Worm (Caenorhabditis elegans) whole organism, young adult: ENCODE results near the gene T07D3.4.

ENCODE experiments used
- B0261.1 ChIP-seq: sonication (generic microtip); optimal IDR thresholded peaks from 2 replicates; lab custom pipeline; 2016; ENCODE audit warnings: mild to moderate bottlenecking, missing genetic modification characterization, moderate library complexity, missing compliant biosample characterization
- C06A6.2 ChIP-seq: fragments of 200-800 bp; sonication (Bioruptor generic); conservative IDR thresholded peaks from 2 replicates; pipeline ENCODE4 v1.3.6; 2022; ENCODE audit warnings: missing genetic modification characterization, missing compliant biosample characterization
- C17E4.6 ChIP-seq: fragments of 200-800 bp; sonication (Bioruptor generic); IDR thresholded peaks from 2 replicates; pipeline ENCODE4 v1.3.6; 2022; ENCODE audit warnings: missing genetic modification reagents, missing genetic modification characterization, missing compliant biosample characterization
- F39B2.1 ChIP-seq: fragments of 200-800 bp; sonication (Bioruptor generic); IDR thresholded peaks from 2 replicates; pipeline ENCODE4 v1.3.6; 2022; ENCODE audit warnings: missing genetic modification reagents, missing genetic modification characterization, missing compliant biosample characterization
- F49E8.2 ChIP-seq: sonication (generic microtip); optimal IDR thresholded peaks from 3 replicates; lab custom pipeline; 2017; ENCODE audit warnings: missing genetic modification characterization, mild to moderate bottlenecking, missing compliant biosample characterization, antibody characterized with exemption, moderate library complexity; ENCODE audit not compliant: insufficient read depth
- F52B5.7 ChIP-seq: sonication (generic microtip); optimal IDR thresholded peaks from 2 replicates; lab custom pipeline; 2016; ENCODE audit warnings: mild to moderate bottlenecking, missing genetic modification characterization, missing compliant biosample characterization
- K11D2.4 ChIP-seq: fragments of 200-800 bp; sonication (Bioruptor generic); IDR thresholded peaks from 2 replicates; pipeline ENCODE4 v1.3.6; 2022; ENCODE audit warnings: missing genetic modification reagents, missing genetic modification characterization, missing compliant biosample characterization
- T07F8.4 ChIP-seq: sonication (generic microtip); optimal IDR thresholded peaks from 2 replicates; lab custom pipeline; 2016; ENCODE audit warnings: mild to moderate bottlenecking, missing genetic modification characterization, moderate library complexity, missing compliant biosample characterization
- Y53F4B.3 ChIP-seq: fragments of 200-800 bp; sonication (Bioruptor generic); IDR thresholded peaks from 2 replicates; pipeline ENCODE4 v1.3.6; 2022; ENCODE audit warnings: missing genetic modification reagents, missing genetic modification characterization, missing compliant biosample characterization
- Y53G8AR.9 ChIP-seq: fragments of 200-800 bp; sonication (Bioruptor generic); conservative IDR thresholded peaks from 2 replicates; pipeline ENCODE4 v1.3.6; 2022; ENCODE audit warnings: missing genetic modification reagents, missing genetic modification characterization, missing compliant biosample characterization
- Y95B8A.8 ChIP-seq: fragments of 200-800 bp; sonication (Bioruptor generic); IDR thresholded peaks from 2 replicates; pipeline ENCODE4 v1.3.6; 2022; ENCODE audit warnings: missing genetic modification reagents, missing genetic modification characterization, missing compliant biosample characterization
- atf-7 ChIP-seq: sonication (generic microtip); optimal IDR thresholded peaks from 2 replicates; lab custom pipeline; 2017; ENCODE audit warnings: mild to moderate bottlenecking, missing genetic modification characterization, missing compliant biosample characterization
- athp-1 ChIP-seq: sonication (generic microtip); optimal IDR thresholded peaks from 2 replicates; lab custom pipeline; 2017; ENCODE audit warnings: mild to moderate bottlenecking, missing genetic modification characterization, missing compliant biosample characterization
- attf-3 ChIP-seq: fragments of 200-800 bp; sonication (Bioruptor generic); conservative IDR thresholded peaks from 2 replicates; pipeline ENCODE4 v1.3.6; 2022; ENCODE audit warnings: missing genetic modification reagents, missing genetic modification characterization, missing compliant biosample characterization
- attf-6 ChIP-seq: fragments of 200-800 bp; sonication (Bioruptor generic); IDR thresholded peaks from 2 replicates; pipeline ENCODE4 v1.3.6; 2022; ENCODE audit warnings: missing genetic modification reagents, missing genetic modification characterization, missing compliant biosample characterization
- bed-1 ChIP-seq: fragments of 200-800 bp; sonication (Bioruptor generic); IDR thresholded peaks from 2 replicates; pipeline ENCODE4 v1.3.6; 2022; ENCODE audit warnings: missing genetic modification reagents, missing genetic modification characterization, missing compliant biosample characterization
- bed-2 ChIP-seq: fragments of 200-800 bp; sonication (Bioruptor generic); IDR thresholded peaks from 2 replicates; pipeline ENCODE4 v1.3.6; 2022; ENCODE audit warnings: missing genetic modification reagents, missing genetic modification characterization, missing compliant biosample characterization
- ccch-3 ChIP-seq: fragments of 200-800 bp; sonication (Bioruptor generic); optimal IDR thresholded peaks from 2 replicates; lab custom pipeline; 2018; ENCODE audit warnings: mild to moderate bottlenecking, missing genetic modification characterization, missing compliant biosample characterization
- cebp-1 ChIP-seq, 2 experiments: fragments of 200-800 bp in 1 of 2; sonication (Bioruptor generic) in 1 of 2; sonication (generic microtip) in 1 of 2; IDR thresholded peaks in 1 of 2; optimal IDR thresholded peaks in 1 of 2; 2 replicates each; pipeline versions ENCODE4 v1.3.6 to Lab custom; 2017 to 2022; ENCODE audit warnings: missing compliant biosample characterization in 2 of 2, missing genetic modification characterization in 2 of 2, mild to moderate bottlenecking in 1 of 2, missing genetic modification reagents in 1 of 2, moderate library complexity in 1 of 2
- cebp-2 ChIP-seq: fragments of 200-800 bp; sonication (Bioruptor generic); IDR thresholded peaks from 2 replicates; pipeline ENCODE4 v1.3.6; 2022; ENCODE audit warnings: missing genetic modification characterization, missing compliant biosample characterization
- ceh-27 ChIP-seq: fragments of 200-800 bp; sonication (Bioruptor generic); optimal IDR thresholded peaks from 2 replicates; lab custom pipeline; 2018; ENCODE audit warnings: mild to moderate bottlenecking, missing genetic modification characterization, moderate library complexity, missing compliant biosample characterization
- egrh-3 ChIP-seq: fragments of 200-800 bp; sonication (Bioruptor generic); IDR thresholded peaks from 2 replicates; pipeline ENCODE4 v1.3.6; 2022; ENCODE audit warnings: missing genetic modification reagents, missing genetic modification characterization, missing compliant biosample characterization
- ets-4 ChIP-seq: fragments of 200-800 bp; sonication (Bioruptor generic); optimal IDR thresholded peaks from 2 replicates; lab custom pipeline; 2018; ENCODE audit warnings: mild to moderate bottlenecking, missing genetic modification characterization, missing compliant biosample characterization
- hsf-1 ChIP-seq: fragments of 200-800 bp; sonication (Bioruptor generic); IDR thresholded peaks from 2 replicates; pipeline ENCODE4 v1.3.6; 2022; ENCODE audit warnings: missing genetic modification reagents, missing genetic modification characterization, missing compliant biosample characterization
- lag-1 ChIP-seq: fragments of 200-800 bp; sonication (Bioruptor generic); IDR thresholded peaks from 2 replicates; pipeline ENCODE4 v1.3.6; 2022; ENCODE audit warnings: missing genetic modification reagents, missing genetic modification characterization, missing compliant biosample characterization
- lin-35 ChIP-seq, 3 experiments: fragments of 150-350 bp in 2 of 3; sonication (generic microtip) in 1 of 3; optimal IDR thresholded peaks; 2 replicates each; lab custom pipeline; 2014 to 2018; ENCODE audit warnings: missing biosample characterization in 3 of 3, missing genetic modification characterization in 3 of 3, missing genetic modification reagents in 3 of 3
- lir-1 ChIP-seq: fragments of 200-800 bp; sonication (Bioruptor generic); conservative IDR thresholded peaks from 2 replicates; pipeline ENCODE4 v1.3.6; 2022; ENCODE audit warnings: missing genetic modification reagents, missing genetic modification characterization, missing compliant biosample characterization
- madf-8 ChIP-seq: fragments of 200-800 bp; sonication (Bioruptor generic); conservative IDR thresholded peaks from 2 replicates; pipeline ENCODE4 v1.3.6; 2022; ENCODE audit warnings: missing genetic modification reagents, missing genetic modification characterization, missing compliant biosample characterization
- mes-4 ChIP-seq: sonication (generic microtip); optimal IDR thresholded peaks from 2 replicates; lab custom pipeline; 2016; ENCODE audit warnings: missing genotype, missing genetic modification characterization, missing compliant biosample characterization
- nhr-80 ChIP-seq: sonication (generic microtip); optimal IDR thresholded peaks from 2 replicates; lab custom pipeline; 2016; ENCODE audit warnings: missing genetic modification characterization, missing compliant biosample characterization
- pbrm-1 ChIP-seq: fragments of 200-800 bp; sonication (Bioruptor generic); IDR thresholded peaks from 2 replicates; pipeline ENCODE4 v1.3.6; 2022; ENCODE audit warnings: missing genetic modification reagents, missing genetic modification characterization, missing compliant biosample characterization
- rcor-1 ChIP-seq: fragments of 200-800 bp; sonication (Bioruptor generic); IDR thresholded peaks from 2 replicates; pipeline ENCODE4 v1.3.6; 2022; ENCODE audit warnings: missing genetic modification reagents, missing genetic modification characterization, missing compliant biosample characterization
- sdz-38 ChIP-seq: sonication (generic microtip); optimal IDR thresholded peaks from 2 replicates; lab custom pipeline; 2016; ENCODE audit warnings: missing genotype, missing genetic modification characterization, missing compliant biosample characterization
- sea-2 ChIP-seq: fragments of 200-800 bp; sonication (Bioruptor generic); IDR thresholded peaks from 2 replicates; pipeline ENCODE4 v1.3.6; 2022; ENCODE audit warnings: missing genetic modification characterization, missing compliant biosample characterization
- xnd-1 ChIP-seq: sonication (generic microtip); optimal IDR thresholded peaks from 2 replicates; lab custom pipeline; 2016; ENCODE audit warnings: missing genotype, missing genetic modification reagents, missing genetic modification characterization, missing compliant biosample characterization
- zim-3 ChIP-seq: sonication (generic microtip); optimal IDR thresholded peaks from 2 replicates; lab custom pipeline; 2017; ENCODE audit warnings: mild to moderate bottlenecking, missing genetic modification characterization, moderate library complexity, missing compliant biosample characterization

The T07D3.4 gene

DNA sequence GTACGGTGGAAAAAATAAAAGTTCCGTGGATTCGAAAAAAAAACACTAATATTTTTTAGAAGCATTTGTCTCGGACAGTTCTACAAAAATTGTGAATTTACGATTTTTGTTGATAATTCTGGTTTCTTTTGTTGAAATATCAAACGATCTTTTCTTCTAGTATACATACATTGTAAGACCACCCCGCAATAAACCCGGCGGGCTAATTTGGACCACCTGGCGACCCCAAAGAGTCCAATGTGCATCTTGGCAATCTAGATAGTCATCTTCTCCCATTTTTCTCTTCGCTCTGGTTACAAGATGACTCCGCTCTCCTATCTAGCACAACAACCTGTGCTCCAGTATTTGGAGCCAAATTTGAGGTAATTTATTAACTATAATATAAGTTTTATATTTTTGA, 27.7 kb downstream of the T07D3.4 start, which contains the start of gene fbxc-29:
fbxc-29 (plus strand) TSS at position 301 of the 400 bp plus-strand sequence.
- no peak for TF ChIP-seq Y53G8AR.9
- TF ChIP-seq Y53F4B.3, result no peak
- TF ChIP-seq lir-1, result no peak
- no peak for TF ChIP-seq rcor-1 (GFP tag; lab: Robert Waterston, UW)
- TF ChIP-seq egrh-3, result no peak
- TF ChIP-seq mes-4 (tag; lab: Kevin White, UChicago), result no peak
- TF ChIP-seq F39B2.1 (GFP tag; lab: Robert Waterston, UW), result no peak
- TF ChIP-seq ceh-27 (GFP tag; lab: Kevin White, UChicago), result no peak
- no peak for TF ChIP-seq sdz-38 (tag; lab: Kevin White, UChicago)
- no peak for TF ChIP-seq C06A6.2
- TF ChIP-seq K11D2.4 (GFP tag; lab: Robert Waterston, UW), result no peak
- no peak for TF ChIP-seq athp-1 (tag; lab: Kevin White, UChicago)

DNA sequence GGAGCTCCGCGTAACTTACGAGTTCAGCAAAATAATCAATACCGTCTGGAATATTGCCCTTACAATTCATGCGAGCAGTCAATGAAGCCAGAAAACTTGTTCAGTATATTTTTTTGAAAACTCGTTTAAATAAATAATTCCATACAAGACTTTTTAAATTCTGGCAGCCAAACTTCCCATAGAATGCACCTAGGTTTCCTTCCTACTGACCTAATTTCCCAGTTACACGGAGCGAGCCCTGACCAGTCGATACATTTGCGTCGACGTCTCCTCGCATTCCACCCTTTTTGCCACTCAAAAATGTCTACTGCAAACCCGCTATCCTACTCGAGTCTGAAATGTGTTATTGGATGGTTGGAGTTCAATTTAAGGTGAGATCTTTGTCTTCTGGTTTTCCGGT, 29.2 kb downstream of the T07D3.4 start, which contains the start of gene fbxc-30:
fbxc-30 (plus strand) TSS at position 301 of the 400 bp plus-strand sequence.
- no peak for TF ChIP-seq hsf-1 (GFP tag; lab: Robert Waterston, UW)
- no peak for TF ChIP-seq C17E4.6 (GFP tag; lab: Robert Waterston, UW)
- TF ChIP-seq bed-1, result no peak
- TF ChIP-seq pbrm-1 (GFP tag; lab: Robert Waterston, UW), result no peak
- TF ChIP-seq cebp-1 (GFP tag; IDR thresholded peaks at IDR 0.05; lab: Robert Waterston, UW), result no peak
- no peak for TF ChIP-seq cebp-1 (tag; optimal IDR thresholded peaks at IDR 0.05; lab: Kevin White, UChicago)
- TF ChIP-seq lag-1 (GFP tag; lab: Robert Waterston, UW), result no peak
- TF ChIP-seq atf-7, result no peak
- TF ChIP-seq B0261.1, result no peak
- TF ChIP-seq rcor-1 (GFP tag; lab: Robert Waterston, UW), result no peak
- TF ChIP-seq attf-3, result no peak
- no peak for TF ChIP-seq F49E8.2 (tag; lab: Kevin White, UChicago)
- TF ChIP-seq, all 124 proteins: peak for 0

ce11 chrII:920326-920725, 32.2 kb downstream of the T07D3.4 start:
- TF ChIP-seq cebp-1 (GFP tag; IDR thresholded peaks at IDR 0.05; lab: Robert Waterston, UW), result no peak
- no peak for TF ChIP-seq cebp-1 (tag; optimal IDR thresholded peaks at IDR 0.05; lab: Kevin White, UChicago)
- TF ChIP-seq xnd-1 (tag; lab: Kevin White, UChicago), result no peak
- TF ChIP-seq ccch-3 (GFP tag; lab: Kevin White, UChicago), result no peak
- no peak for TF ChIP-seq egrh-3
- no peak for TF ChIP-seq sea-2
- TF ChIP-seq, all 124 proteins: peak for 0

- TF ChIP-seq nhr-80 (tag; lab: Kevin White, UChicago) (peak; percentile 44), F52B5.7 (no peak)
- TF ChIP-seq, all 124 proteins: peak for 1
Observed at ce11 chrII:922778-923177, 34.7 kb downstream of the T07D3.4 start.

DNA sequence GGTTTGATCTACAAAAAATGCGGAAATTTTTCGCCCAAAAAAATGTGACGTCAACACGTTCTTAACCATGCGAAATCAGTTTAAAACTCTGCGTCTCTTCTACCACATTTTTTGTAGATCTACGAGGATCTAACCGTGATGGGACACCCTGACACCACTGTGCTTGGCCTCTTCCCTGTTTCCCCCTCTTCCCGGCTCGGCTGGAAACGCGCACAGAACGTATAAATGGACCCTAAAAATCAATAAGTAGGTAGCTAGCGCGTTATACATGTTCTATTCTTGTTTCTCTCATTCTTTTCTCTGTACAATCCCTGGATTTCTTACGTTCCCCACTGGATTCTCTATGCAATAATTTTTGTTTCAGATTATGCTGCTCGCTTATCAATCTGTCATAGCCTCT, 35.4 kb downstream of the T07D3.4 start, which contains the start of gene fbxc-28:
fbxc-28 (plus strand) TSS at position 301 of the 400 bp plus-strand sequence.
- TF ChIP-seq bed-2 (GFP tag; lab: Robert Waterston, UW) (no peak), zim-3 (no peak), pbrm-1 (GFP tag; lab: Robert Waterston, UW) (no peak), cebp-2 (GFP tag; lab: Robert Waterston, UW) (no peak), Y95B8A.8 (no peak), madf-8 (no peak), attf-6 (no peak), ceh-27 (GFP tag; lab: Kevin White, UChicago) (no peak), lin-35 (GFP tag; optimal IDR thresholded peaks at IDR 0.05; lab: Kevin White, UChicago) (no peak), T07F8.4 (tag; lab: Kevin White, UChicago) (no peak), rcor-1 (GFP tag; lab: Robert Waterston, UW) (no peak), ets-4 (no peak)
